Worm (Caenorhabditis elegans) whole organism, L4 larva: ENCODE results near the gene Y116A8B.1.

Experiments
- D1046.2 ChIP-seq: fragments of 200-800 bp; sonication (Bioruptor generic); IDR thresholded peaks from 2 replicates; pipeline ENCODE4 v1.3.6; 2022; ENCODE audit warnings: missing genetic modification characterization, missing compliant biosample characterization
- F49E8.2 ChIP-seq: sonication (generic microtip); optimal IDR thresholded peaks from 2 replicates; lab custom pipeline; 2016; ENCODE audit warnings: missing compliant biosample characterization, mild to moderate bottlenecking, missing genetic modification characterization, borderline replicate concordance
- R02D3.7 ChIP-seq: fragments of 150-350 bp; sonication (generic microtip); optimal IDR thresholded peaks from 3 replicates; lab custom pipeline; 2014; ENCODE audit warnings: missing biosample characterization, missing genetic modification characterization
- Y105C5A.15 ChIP-seq: fragments of 200-800 bp; sonication (Bioruptor generic); IDR thresholded peaks from 2 replicates; pipeline ENCODE4 v1.3.6; 2022; ENCODE audit warnings: missing genetic modification characterization, missing compliant biosample characterization
- Y5F2A.4 ChIP-seq: fragments of 200-800 bp; sonication (Bioruptor generic); optimal IDR thresholded peaks from 2 replicates; lab custom pipeline; 2018; ENCODE audit warnings: mild to moderate bottlenecking, missing genetic modification characterization, missing compliant biosample characterization
- Y75B8A.6 ChIP-seq: fragments of 200-800 bp; sonication (Bioruptor generic); IDR thresholded peaks from 2 replicates; pipeline ENCODE4 v1.3.6; 2022; ENCODE audit warnings: missing genetic modification reagents, missing genetic modification characterization, missing compliant biosample characterization
- aha-1 ChIP-seq: fragments of 150-350 bp; peaks from one replicate; lab custom pipeline; 2014; ENCODE audit warnings: missing biosample characterization, missing genetic modification characterization
- ama-1 ChIP-seq: fragments of 150-350 bp; optimal IDR thresholded peaks from 2 replicates; lab custom pipeline; 2014; ENCODE audit warnings: inconsistent platforms, mixed read lengths
- arid-1 ChIP-seq: fragments of 200-800 bp; sonication (Bioruptor generic); conservative IDR thresholded peaks from 2 replicates; pipeline ENCODE4 v1.3.6; 2022; ENCODE audit warnings: missing genetic modification reagents, missing genetic modification characterization, missing compliant biosample characterization
- ceh-62 ChIP-seq: sonication (generic microtip); optimal IDR thresholded peaks from 2 replicates; lab custom pipeline; 2017; ENCODE audit warnings: missing biosample characterization, missing genetic modification characterization
- ceh-82 ChIP-seq: sonication (generic microtip); optimal IDR thresholded peaks from 2 replicates; lab custom pipeline; 2017; ENCODE audit warnings: missing biosample characterization, missing genetic modification characterization
- cey-2 ChIP-seq: sonication (generic microtip); optimal IDR thresholded peaks from 3 replicates; lab custom pipeline; 2017; ENCODE audit warnings: missing genetic modification characterization, mild to moderate bottlenecking, missing compliant biosample characterization, antibody characterized with exemption, borderline replicate concordance; ENCODE audit not compliant: insufficient read depth
- dmd-8 ChIP-seq: fragments of 200-800 bp; sonication (Bioruptor generic); IDR thresholded peaks from 2 replicates; pipeline ENCODE4 v1.3.6; 2022; ENCODE audit warnings: missing genetic modification characterization, missing compliant biosample characterization
- dmd-9 ChIP-seq: fragments of 200-800 bp; sonication (Bioruptor generic); IDR thresholded peaks from 2 replicates; pipeline ENCODE4 v1.3.6; 2022; ENCODE audit warnings: missing genetic modification reagents, missing genetic modification characterization, missing compliant biosample characterization
- dve-1 ChIP-seq: sonication (generic microtip); optimal IDR thresholded peaks from 2 replicates; lab custom pipeline; 2017; ENCODE audit warnings: antibody characterized with exemption, mild to moderate bottlenecking, missing genetic modification characterization, missing compliant biosample characterization; ENCODE audit not compliant: insufficient read depth
- egl-43 ChIP-seq: fragments of 200-800 bp; sonication (Bioruptor generic); IDR thresholded peaks from 2 replicates; pipeline ENCODE4 v1.3.6; 2022; ENCODE audit warnings: missing genetic modification reagents, missing genetic modification characterization, missing compliant biosample characterization
- fkh-10 ChIP-seq: fragments of 150-350 bp; optimal IDR thresholded peaks from 2 replicates; lab custom pipeline; 2014; ENCODE audit warnings: missing biosample characterization, missing genetic modification reagents, missing genetic modification characterization
- fos-1 ChIP-seq: fragments of 150-350 bp; optimal IDR thresholded peaks from 2 replicates; lab custom pipeline; 2014; ENCODE audit warnings: missing biosample characterization, missing genetic modification characterization
- gei-8 ChIP-seq: fragments of 200-800 bp; sonication (Bioruptor generic); optimal IDR thresholded peaks from 2 replicates; lab custom pipeline; 2018; ENCODE audit warnings: mild to moderate bottlenecking, missing genetic modification characterization, missing compliant biosample characterization
- hif-1 ChIP-seq, 2 experiments: sonication (generic microtip); optimal IDR thresholded peaks; 2 replicates each; lab custom pipeline; 2016 to 2017; ENCODE audit warnings: missing compliant biosample characterization in 2 of 2, missing genetic modification characterization in 2 of 2, missing genetic modification reagents in 2 of 2, missing genotype in 2 of 2, mild to moderate bottlenecking in 1 of 2
- hlh-11 ChIP-seq: fragments of 200-800 bp; sonication (Bioruptor generic); optimal IDR thresholded peaks from 2 replicates; lab custom pipeline; 2018; ENCODE audit warnings: mild to moderate bottlenecking, missing genetic modification characterization, missing compliant biosample characterization
- lim-7 ChIP-seq: fragments of 200-800 bp; sonication (Bioruptor generic); IDR thresholded peaks from 2 replicates; pipeline ENCODE4 v1.3.6; 2022; ENCODE audit warnings: missing genetic modification characterization, missing compliant biosample characterization
- lin-13 ChIP-seq: fragments of 150-350 bp; optimal IDR thresholded peaks from 2 replicates; lab custom pipeline; 2014; ENCODE audit warnings: missing biosample characterization, missing genetic modification reagents, missing genetic modification characterization
- lin-38 ChIP-seq: fragments of 200-800 bp; sonication (Bioruptor generic); IDR thresholded peaks from 2 replicates; pipeline ENCODE4 v1.3.6; 2022; ENCODE audit warnings: missing genetic modification reagents, missing genetic modification characterization, missing compliant biosample characterization
- lin-39 ChIP-seq: fragments of 150-350 bp; optimal IDR thresholded peaks from 2 replicates; lab custom pipeline; 2014; ENCODE audit warnings: missing biosample characterization, missing genetic modification reagents, missing genetic modification characterization
- lir-3 ChIP-seq: sonication (generic microtip); optimal IDR thresholded peaks from 2 replicates; lab custom pipeline; 2016; ENCODE audit warnings: mild to moderate bottlenecking, missing genetic modification characterization, missing compliant biosample characterization
- madf-9 ChIP-seq: fragments of 200-800 bp; sonication (Bioruptor generic); conservative IDR thresholded peaks from 2 replicates; pipeline ENCODE4 v1.3.6; 2022; ENCODE audit warnings: missing genetic modification reagents, missing genetic modification characterization, missing compliant biosample characterization
- mep-1 ChIP-seq: fragments of 150-350 bp; sonication (generic microtip); optimal IDR thresholded peaks from 3 replicates; lab custom pipeline; 2014; ENCODE audit warnings: missing biosample characterization, missing genetic modification characterization
- mes-2 ChIP-seq: sonication (generic microtip); optimal IDR thresholded peaks from 2 replicates; lab custom pipeline; 2016; ENCODE audit warnings: missing genotype, mild to moderate bottlenecking, missing genetic modification characterization, missing compliant biosample characterization; ENCODE audit not compliant: poor library complexity, severe bottlenecking
- mxl-3 ChIP-seq: fragments of 200-800 bp; sonication (Bioruptor generic); optimal IDR thresholded peaks from 2 replicates; lab custom pipeline; 2018; ENCODE audit warnings: mild to moderate bottlenecking, missing genetic modification characterization, missing compliant biosample characterization
- nhr-10 ChIP-seq: fragments of 150-350 bp; optimal IDR thresholded peaks from 2 replicates; lab custom pipeline; 2014; ENCODE audit warnings: missing biosample characterization, missing genetic modification characterization
- nhr-11 ChIP-seq: fragments of 150-350 bp; optimal IDR thresholded peaks from 2 replicates; lab custom pipeline; 2014; ENCODE audit warnings: missing biosample characterization, missing genetic modification characterization
- nhr-237 ChIP-seq: sonication (generic microtip); optimal IDR thresholded peaks from 2 replicates; lab custom pipeline; 2017; ENCODE audit warnings: missing biosample characterization, missing genetic modification characterization
- nhr-25 ChIP-seq: sonication (generic microtip); optimal IDR thresholded peaks from 2 replicates; lab custom pipeline; 2017; ENCODE audit warnings: missing genetic modification characterization, mild to moderate bottlenecking, missing compliant biosample characterization, antibody characterized with exemption, moderate library complexity, borderline replicate concordance; ENCODE audit not compliant: insufficient read depth
- nhr-28 ChIP-seq: fragments of 150-350 bp; optimal IDR thresholded peaks from 2 replicates; lab custom pipeline; 2014; ENCODE audit warnings: missing biosample characterization, missing genetic modification characterization
- nhr-41 ChIP-seq: fragments of 200-800 bp; sonication (Bioruptor generic); IDR thresholded peaks from 2 replicates; pipeline ENCODE4 v1.3.6; 2022; ENCODE audit warnings: missing genetic modification reagents, missing genetic modification characterization, missing compliant biosample characterization
- nhr-48 ChIP-seq: sonication (generic microtip); optimal IDR thresholded peaks from 2 replicates; lab custom pipeline; 2016; ENCODE audit warnings: mild to moderate bottlenecking, missing genetic modification characterization, missing compliant biosample characterization
- nhr-6 ChIP-seq: fragments of 150-350 bp; optimal IDR thresholded peaks from 2 replicates; lab custom pipeline; 2014; ENCODE audit warnings: missing biosample characterization, missing genetic modification characterization
- pqm-1 ChIP-seq: sonication (generic microtip); optimal IDR thresholded peaks from 2 replicates; lab custom pipeline; 2017; ENCODE audit warnings: missing biosample characterization, missing genetic modification characterization
- rbr-2 ChIP-seq: sonication (generic microtip); optimal IDR thresholded peaks from 2 replicates; lab custom pipeline; 2016; ENCODE audit warnings: missing genotype, missing genetic modification characterization, missing compliant biosample characterization
- sdz-12 ChIP-seq: fragments of 200-800 bp; sonication (Bioruptor generic); optimal IDR thresholded peaks from 2 replicates; lab custom pipeline; 2018; ENCODE audit warnings: mild to moderate bottlenecking, missing genetic modification characterization, missing compliant biosample characterization
- set-16 ChIP-seq: fragments of 200-800 bp; sonication (Bioruptor generic); IDR thresholded peaks from 2 replicates; pipeline ENCODE4 v1.3.6; 2022; ENCODE audit warnings: missing genetic modification reagents, missing genetic modification characterization, missing compliant biosample characterization
- skn-1 ChIP-seq: fragments of 150-350 bp; optimal IDR thresholded peaks from 2 replicates; lab custom pipeline; 2014; ENCODE audit warnings: missing biosample characterization, missing genetic modification characterization
- snpc-1.2 ChIP-seq: fragments of 200-800 bp; sonication (Bioruptor generic); IDR thresholded peaks from 2 replicates; pipeline ENCODE4 v1.3.6; 2022; ENCODE audit warnings: missing genetic modification reagents, missing genetic modification characterization, missing compliant biosample characterization
- spr-1 ChIP-seq: sonication (generic microtip); optimal IDR thresholded peaks from 2 replicates; lab custom pipeline; 2016; ENCODE audit warnings: mild to moderate bottlenecking, missing genetic modification characterization, missing compliant biosample characterization
- unc-62 ChIP-seq, 3 experiments: fragments of 150-350 bp in 1 of 3; sonication (generic microtip); optimal IDR thresholded peaks in 2 of 3; peaks in 1 of 3; 1 replicate in 1 of 3; 2 replicates in 2 of 3; lab custom pipeline; 2014 to 2017; ENCODE audit warnings: missing biosample characterization in 3 of 3, missing genetic modification characterization in 3 of 3, missing genetic modification reagents in 3 of 3, missing genotype in 1 of 3
- vab-7 ChIP-seq: fragments of 200-800 bp; sonication (Bioruptor generic); IDR thresholded peaks from 2 replicates; pipeline ENCODE4 v1.3.6; 2022; ENCODE audit warnings: missing genetic modification reagents, missing genetic modification characterization, missing compliant biosample characterization
- zag-1 ChIP-seq: fragments of 150-350 bp; optimal IDR thresholded peaks from 2 replicates; lab custom pipeline; 2014; ENCODE audit warnings: missing biosample characterization, missing genetic modification characterization
- zfp-2 ChIP-seq: sonication (generic microtip); optimal IDR thresholded peaks from 2 replicates; lab custom pipeline; 2016; ENCODE audit warnings: mild to moderate bottlenecking, missing genetic modification characterization, missing compliant biosample characterization
- zfp-3 ChIP-seq: fragments of 200-800 bp; sonication (Bioruptor generic); conservative IDR thresholded peaks from 2 replicates; pipeline ENCODE4 v1.3.6; 2022; ENCODE audit warnings: missing genetic modification reagents, missing genetic modification characterization, missing compliant biosample characterization
- zip-11 ChIP-seq: fragments of 200-800 bp; sonication (Bioruptor generic); IDR thresholded peaks from 2 replicates; pipeline ENCODE4 v1.3.6; 2022; ENCODE audit warnings: missing genetic modification characterization, missing compliant biosample characterization
- ztf-7 ChIP-seq: fragments of 150-350 bp; optimal IDR thresholded peaks from 2 replicates; lab custom pipeline; 2014; ENCODE audit warnings: missing biosample characterization, missing genetic modification characterization

Y116A8B.1 gene

ce11 chrIV:17263714-17264113 is 47.6 kb downstream of the Y116A8B.1 start:
- TF ChIP-seq snpc-1.2 (GFP tag; lab: Robert Waterston, UW) = no peak
- TF ChIP-seq D1046.2 = no peak
- TF ChIP-seq nhr-28 (tag; lab: Kevin White, UChicago) = peak; percentile 92
- TF ChIP-seq nhr-237 = no peak
- TF ChIP-seq nhr-48 (tag; lab: Kevin White, UChicago) = peak; percentile 75
- no peak for TF ChIP-seq Y5F2A.4
- no peak for TF ChIP-seq madf-9
- TF ChIP-seq dve-1 = peak; percentile 92
- TF ChIP-seq fkh-10 (GFP tag; lab: Kevin White, UChicago) = no peak
- no peak for TF ChIP-seq arid-1 (GFP tag; lab: Robert Waterston, UW)
- peak; percentile 24 for TF ChIP-seq mes-2 (tag; lab: Kevin White, UChicago)
- TF ChIP-seq ztf-7 (tag; lab: Kevin White, UChicago) = peak; percentile 26
- no peak for TF ChIP-seq fos-1
- TF ChIP-seq dmd-9 (GFP tag; lab: Robert Waterston, UW) = no peak
- peak in 1 of 2 experiments; percentile 22 for TF ChIP-seq unc-62 (GFP tag; optimal IDR thresholded peaks at IDR 0.05 in 1 of 2; lab: Kevin White, UChicago)
- TF ChIP-seq unc-62 (tag; optimal IDR thresholded peaks at IDR 0.05; lab: Kevin White, UChicago) = no peak
- peak; percentile 45 for TF ChIP-seq mep-1 (tag; lab: Kevin White, UChicago)
- TF ChIP-seq nhr-6 (tag; lab: Kevin White, UChicago) = peak; percentile 31
- no peak for TF ChIP-seq Y105C5A.15 (GFP tag; lab: Robert Waterston, UW)
- TF ChIP-seq zfp-3 (GFP tag; lab: Robert Waterston, UW) = no peak
- TF ChIP-seq nhr-41 (GFP tag; lab: Robert Waterston, UW) = 0 out of 2 replicates have a peak, but pooled peaks have one; percentile 25
- TF ChIP-seq zip-11 (GFP tag; lab: Robert Waterston, UW) = no peak
- TF ChIP-seq skn-1 (tag; lab: Kevin White, UChicago) = no peak
- no peak for TF ChIP-seq zfp-2 (tag; lab: Kevin White, UChicago)
- no peak for TF ChIP-seq set-16 (GFP tag; lab: Robert Waterston, UW)
- TF ChIP-seq vab-7 (GFP tag; lab: Robert Waterston, UW) = no peak
- peak; percentile 7 to 96 for TF ChIP-seq hif-1 (tag; optimal IDR thresholded peaks at IDR 0.05; lab: Kevin White, UChicago)
- no peak for TF ChIP-seq lim-7
- TF ChIP-seq spr-1 (tag; lab: Kevin White, UChicago) = no peak
- no peak for TF ChIP-seq zag-1 (tag; lab: Kevin White, UChicago)
- TF ChIP-seq nhr-25 (tag; lab: Kevin White, UChicago) = no peak
- no peak for TF ChIP-seq F49E8.2
- no peak for TF ChIP-seq rbr-2 (tag; lab: Kevin White, UChicago)
- no peak for TF ChIP-seq nhr-10 (tag; lab: Kevin White, UChicago)
- no peak for TF ChIP-seq dmd-8
- TF ChIP-seq lin-39 = no peak
- no peak for TF ChIP-seq ceh-62 (tag; lab: Kevin White, UChicago)
- no peak for TF ChIP-seq sdz-12 (GFP tag; lab: Kevin White, UChicago)
- TF ChIP-seq mxl-3 (GFP tag; lab: Kevin White, UChicago) = peak; percentile 94
- TF ChIP-seq lin-38 = no peak
- TF ChIP-seq aha-1 (tag; lab: Kevin White, UChicago) = peak; percentile 90
- no peak for TF ChIP-seq Y75B8A.6
- peak; percentile 92 for TF ChIP-seq hlh-11 (tag; lab: Kevin White, UChicago)
- TF ChIP-seq lin-13 (GFP tag; lab: Kevin White, UChicago) = peak; percentile 0
- TF ChIP-seq egl-43 = no peak
- TF ChIP-seq ceh-82 = no peak
- peak; percentile 95 for TF ChIP-seq pqm-1 (tag; lab: Kevin White, UChicago)
- TF ChIP-seq gei-8 (GFP tag; lab: Kevin White, UChicago) = no peak
- TF ChIP-seq cey-2 (tag; lab: Kevin White, UChicago) = no peak
- TF ChIP-seq nhr-11 = no peak
- TF ChIP-seq R02D3.7 (tag; lab: Kevin White, UChicago) = no peak
- TF ChIP-seq lir-3 = no peak
- peak; percentile 84 for TF ChIP-seq ama-1
